Fruit fly (Drosophila melanogaster): Measurements from ENCODE around the gene CG10561.

The CG10561 gene

DNA sequence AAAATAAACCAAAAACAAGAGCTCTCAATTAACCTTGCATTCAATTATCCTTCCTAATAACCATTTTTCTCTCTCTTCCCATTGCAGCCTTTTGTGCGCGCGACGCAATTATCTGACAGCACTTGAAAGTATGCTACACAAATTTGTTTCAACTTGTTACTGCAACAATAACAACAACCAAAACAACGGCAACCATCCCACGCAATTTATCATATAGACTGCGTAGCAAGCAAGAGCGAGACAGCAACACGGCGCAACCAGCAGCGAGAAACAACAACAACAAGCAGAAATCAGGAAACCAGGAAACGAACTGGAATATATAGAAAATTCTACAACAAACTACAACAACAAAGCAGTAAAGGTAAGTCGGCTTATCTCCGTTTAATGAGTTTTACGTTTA, 51.8 kb downstream of the CG10561 start:
- peak; percentile 39 for TF ChIP-seq CG17801 (GFP tag; optimal IDR thresholded peaks at IDR 0.05; ENCODE audit: partially characterized antibody)
